Fruit fly (Drosophila melanogaster) whole organism, embryonic: Measurements from ENCODE around the gene CG33947.

ENCODE experiments used
- ATbp ChIP-seq: fragments of 200-800 bp; sonication (Bioruptor generic); optimal IDR thresholded peaks from 2 replicates; lab custom pipeline; 2017; ENCODE audit warnings: missing biosample characterization, mild to moderate bottlenecking, missing genetic modification characterization, missing genetic modification reagents
- Aef1 ChIP-seq: fragments of 200-800 bp; sonication (Bioruptor generic); IDR thresholded peaks from 3 replicates; pipeline ENCODE4 v1.3.6; 2022; ENCODE audit warnings: missing biosample characterization, missing genetic modification characterization
- Atf3 ChIP-seq: fragments of 200-800 bp; sonication (Bioruptor generic); optimal IDR thresholded peaks from 3 replicates; lab custom pipeline; 2016; ENCODE audit warnings: missing biosample characterization, missing genetic modification characterization
- C15 ChIP-seq: fragments of 200-800 bp; sonication (Bioruptor generic); IDR thresholded peaks from 3 replicates; pipeline ENCODE4 v1.3.6; 2022; ENCODE audit warnings: missing biosample characterization, missing genetic modification characterization
- CG10147 ChIP-seq: fragments of 200-800 bp; sonication (Bioruptor generic); optimal IDR thresholded peaks from 2 replicates; lab custom pipeline; 2019; ENCODE audit warnings: missing biosample characterization, mild to moderate bottlenecking, missing genetic modification characterization, moderate library complexity
- CG13123 ChIP-seq: fragments of 200-800 bp; sonication (Bioruptor generic); optimal IDR thresholded peaks from 2 replicates; lab custom pipeline; 2016; ENCODE audit warnings: missing biosample characterization, missing genetic modification characterization
- CG13424 ChIP-seq: fragments of 200-800 bp; sonication (Bioruptor generic); optimal IDR thresholded peaks from 2 replicates; lab custom pipeline; 2019; ENCODE audit warnings: missing biosample characterization, mild to moderate bottlenecking, missing genetic modification characterization, moderate library complexity
- CG13894 ChIP-seq: fragments of 200-800 bp; sonication (Bioruptor generic); optimal IDR thresholded peaks from 3 replicates; lab custom pipeline; 2018; ENCODE audit warnings: missing biosample characterization, mild to moderate bottlenecking, missing genetic modification characterization, moderate library complexity
- CG15514 ChIP-seq: fragments of 200-800 bp; sonication (Bioruptor generic); optimal IDR thresholded peaks from 3 replicates; lab custom pipeline; 2017; ENCODE audit warnings: missing biosample characterization, missing genetic modification characterization, mild to moderate bottlenecking, moderate library complexity, missing genetic modification reagents
- CG15696 ChIP-seq: fragments of 200-800 bp; sonication (Bioruptor generic); optimal IDR thresholded peaks from 2 replicates; lab custom pipeline; 2019; ENCODE audit warnings: missing biosample characterization, mild to moderate bottlenecking, missing genetic modification characterization, moderate library complexity
- CG2116 ChIP-seq: fragments of 200-800 bp; sonication (Bioruptor generic); optimal IDR thresholded peaks from 3 replicates; lab custom pipeline; 2018; ENCODE audit warnings: missing biosample characterization, mild to moderate bottlenecking, missing genetic modification characterization
- CG2120 ChIP-seq: fragments of 200-800 bp; sonication (Bioruptor generic); optimal IDR thresholded peaks from 3 replicates; lab custom pipeline; 2016; ENCODE audit warnings: missing biosample characterization, missing genetic modification characterization
- CG2202 ChIP-seq: fragments of 200-800 bp; sonication (Bioruptor generic); optimal IDR thresholded peaks from 2 replicates; lab custom pipeline; 2018; ENCODE audit warnings: missing biosample characterization, mild to moderate bottlenecking, missing genetic modification characterization
- CG3838 ChIP-seq: fragments of 200-800 bp; sonication (Bioruptor generic); optimal IDR thresholded peaks from 3 replicates; lab custom pipeline; 2016; ENCODE audit warnings: missing biosample characterization, missing genetic modification characterization
- CG43689 ChIP-seq: fragments of 200-800 bp; sonication (Bioruptor generic); IDR thresholded peaks from 2 replicates; pipeline ENCODE4 v1.3.6; 2022; ENCODE audit warnings: missing biosample characterization, missing genetic modification characterization
- CG6791 ChIP-seq: fragments of 200-800 bp; sonication (Bioruptor generic); IDR thresholded peaks from 3 replicates; pipeline ENCODE4 v1.3.6; 2022; ENCODE audit warnings: missing biosample characterization, missing genetic modification characterization; ENCODE audit not compliant: partially characterized antibody
- CG7271 ChIP-seq: fragments of 200-800 bp; sonication (Bioruptor generic); optimal IDR thresholded peaks from 2 replicates; lab custom pipeline; 2018; ENCODE audit warnings: missing biosample characterization, mild to moderate bottlenecking, missing genetic modification characterization, moderate library complexity
- CG7928 ChIP-seq: fragments of 200-800 bp; sonication (Bioruptor generic); optimal IDR thresholded peaks from 2 replicates; lab custom pipeline; 2017; ENCODE audit warnings: missing biosample characterization, mild to moderate bottlenecking, missing genetic modification characterization
- CG9215 ChIP-seq: fragments of 200-800 bp; sonication (Bioruptor generic); IDR thresholded peaks from 2 replicates; pipeline ENCODE4 v1.3.6; 2022; ENCODE audit warnings: missing biosample characterization, missing genetic modification characterization
- CkIIα-i1 ChIP-seq: fragments of 200-800 bp; sonication (Bioruptor generic); IDR thresholded peaks from 2 replicates; pipeline ENCODE4 v1.3.6; 2022; ENCODE audit warnings: missing biosample characterization, missing genetic modification characterization
- CoRest ChIP-seq: fragments of 200-800 bp; sonication (Bioruptor generic); optimal IDR thresholded peaks from 3 replicates; lab custom pipeline; 2018; ENCODE audit warnings: missing biosample characterization, mild to moderate bottlenecking, missing genetic modification characterization, moderate library complexity
- Dad ChIP-seq: fragments of 200-800 bp; sonication (Bioruptor generic); optimal IDR thresholded peaks from 3 replicates; lab custom pipeline; 2016; ENCODE audit warnings: missing biosample characterization, missing genetic modification characterization
- GATAe ChIP-seq: fragments of 200-800 bp; sonication (Bioruptor generic); conservative IDR thresholded peaks from 2 replicates; pipeline ENCODE4 v1.3.6; 2022; ENCODE audit warnings: missing biosample characterization, missing genetic modification characterization
- Hmr ChIP-seq: fragments of 200-800 bp; sonication (Bioruptor generic); optimal IDR thresholded peaks from 3 replicates; lab custom pipeline; 2017; ENCODE audit warnings: mild to moderate bottlenecking, missing biosample characterization, missing genetic modification reagents, missing genetic modification characterization
- Jarid2 ChIP-seq: fragments of 200-800 bp; sonication (Bioruptor generic); optimal IDR thresholded peaks from 3 replicates; lab custom pipeline; 2017; ENCODE audit warnings: mild to moderate bottlenecking, missing biosample characterization, missing genetic modification reagents, missing genetic modification characterization
- Lpt ChIP-seq: fragments of >200 bp; optimal IDR thresholded peaks from 2 replicates; lab custom pipeline; 2018; ENCODE audit warnings: missing biosample characterization, missing genetic modification characterization
- MBD-R2 ChIP-seq: fragments of 200-800 bp; sonication (Bioruptor generic); IDR thresholded peaks from 2 replicates; pipeline ENCODE4 v1.3.6; 2022; ENCODE audit warnings: missing biosample characterization, missing genetic modification characterization
- Neu2 ChIP-seq: fragments of 200-800 bp; sonication (Bioruptor generic); optimal IDR thresholded peaks from 3 replicates; lab custom pipeline; 2016; ENCODE audit warnings: missing biosample characterization, missing genetic modification characterization, borderline replicate concordance
- TFAM ChIP-seq: fragments of 200-800 bp; sonication (Bioruptor generic); optimal IDR thresholded peaks from 2 replicates; lab custom pipeline; 2017; ENCODE audit warnings: missing biosample characterization, missing genetic modification characterization, inconsistent platforms
- ab ChIP-seq: fragments of 200-800 bp; sonication (Bioruptor generic); optimal IDR thresholded peaks from 2 replicates; lab custom pipeline; 2016; ENCODE audit warnings: missing biosample characterization, missing genetic modification characterization
- ara ChIP-seq: fragments of 200-800 bp; sonication (Bioruptor generic); IDR thresholded peaks from 2 replicates; pipeline ENCODE4 v1.3.6; 2022; ENCODE audit warnings: missing biosample characterization, missing genetic modification characterization
- cwo ChIP-seq: fragments of 200-800 bp; sonication (Bioruptor generic); optimal IDR thresholded peaks from 3 replicates; lab custom pipeline; 2017; ENCODE audit warnings: missing biosample characterization, missing genetic modification characterization, mild to moderate bottlenecking, moderate library complexity, missing genetic modification reagents
- da ChIP-seq: fragments of 200-800 bp; sonication (Bioruptor generic); optimal IDR thresholded peaks from 2 replicates; lab custom pipeline; 2016; ENCODE audit warnings: missing biosample characterization, missing genetic modification characterization
- dysf ChIP-seq: fragments of 200-800 bp; sonication (Bioruptor generic); IDR thresholded peaks from 3 replicates; pipeline ENCODE4 v1.3.6; 2022; ENCODE audit warnings: missing biosample characterization, missing genetic modification characterization
- gcm ChIP-seq: fragments of 200-800 bp; sonication (Bioruptor generic); optimal IDR thresholded peaks from 2 replicates; lab custom pipeline; 2019; ENCODE audit warnings: missing biosample characterization, mild to moderate bottlenecking, missing genetic modification characterization, moderate library complexity
- grau ChIP-seq: fragments of 200-800 bp; optimal IDR thresholded peaks from 3 replicates; lab custom pipeline; 2019; ENCODE audit warnings: missing biosample characterization, mild to moderate bottlenecking, missing genetic modification characterization, moderate library complexity
- ind ChIP-seq: fragments of 200-800 bp; sonication (Bioruptor generic); optimal IDR thresholded peaks from 3 replicates; lab custom pipeline; 2016; ENCODE audit warnings: missing biosample characterization, missing genetic modification characterization
- inv ChIP-seq: fragments of 200-800 bp; sonication (Bioruptor generic); IDR thresholded peaks from 2 replicates; pipeline ENCODE4 v1.3.6; 2022; ENCODE audit warnings: missing biosample characterization, missing genetic modification characterization; ENCODE audit not compliant: partially characterized antibody
- knrl ChIP-seq: fragments of 200-800 bp; sonication (Bioruptor generic); IDR thresholded peaks from 3 replicates; pipeline ENCODE4 v1.3.6; 2022; ENCODE audit warnings: missing biosample characterization, missing genetic modification characterization; ENCODE audit not compliant: partially characterized antibody
- lov ChIP-seq, 2 experiments: fragments of 200-800 bp in 1 of 2; fragments of >200 bp in 1 of 2; sonication (Bioruptor generic) in 1 of 2; IDR thresholded peaks in 1 of 2; optimal IDR thresholded peaks in 1 of 2; 2 replicates in 1 of 2; 3 replicates in 1 of 2; pipeline versions ENCODE4 v1.3.6 to Lab custom; 2017 to 2022; ENCODE audit warnings: missing biosample characterization in 1 of 2, missing genetic modification characterization in 1 of 2
- mirr ChIP-seq: fragments of 200-800 bp; sonication (Bioruptor generic); optimal IDR thresholded peaks from 3 replicates; lab custom pipeline; 2018; ENCODE audit warnings: missing biosample characterization, mild to moderate bottlenecking, missing genetic modification characterization
- pho ChIP-seq: fragments of 200-800 bp; sonication (Bioruptor generic); optimal IDR thresholded peaks from 2 replicates; lab custom pipeline; 2016; ENCODE audit warnings: missing biosample characterization, missing genetic modification characterization
- prd ChIP-seq, 3 experiments: fragments of >200 bp in 2 of 3; fragments of 200-800 bp in 1 of 3; sonication (Bioruptor generic) in 1 of 3; optimal IDR thresholded peaks in 2 of 3; IDR thresholded peaks in 1 of 3; 2 replicates in 2 of 3; 3 replicates in 1 of 3; pipeline versions ENCODE4 v1.3.6 to Lab custom; 2017 to 2022; ENCODE audit warnings: missing biosample characterization in 1 of 3, missing genetic modification characterization in 1 of 3
- psq ChIP-seq: fragments of 200-800 bp; sonication (Bioruptor generic); optimal IDR thresholded peaks from 2 replicates; lab custom pipeline; 2017; ENCODE audit warnings: missing biosample characterization, missing genetic modification characterization
- run ChIP-seq: fragments of 200-800 bp; sonication (Bioruptor generic); optimal IDR thresholded peaks from 3 replicates; lab custom pipeline; 2018; ENCODE audit warnings: missing biosample characterization, mild to moderate bottlenecking, missing genetic modification characterization
- stc ChIP-seq: fragments of 200-800 bp; sonication (Bioruptor generic); IDR thresholded peaks from 2 replicates; pipeline ENCODE4 v1.3.6; 2022; ENCODE audit warnings: missing biosample characterization, missing genetic modification characterization
- zen2 ChIP-seq: fragments of 200-800 bp; sonication (Bioruptor generic); IDR thresholded peaks from 3 replicates; pipeline ENCODE4 v1.3.6; 2022; ENCODE audit warnings: missing biosample characterization, missing genetic modification characterization; ENCODE audit not compliant: partially characterized antibody
- zfh1 ChIP-seq: fragments of 200-800 bp; sonication (Bioruptor generic); IDR thresholded peaks from 3 replicates; pipeline ENCODE4 v1.3.6; 2022; ENCODE audit warnings: missing biosample characterization, missing genetic modification characterization

CG33947 gene

DNA sequence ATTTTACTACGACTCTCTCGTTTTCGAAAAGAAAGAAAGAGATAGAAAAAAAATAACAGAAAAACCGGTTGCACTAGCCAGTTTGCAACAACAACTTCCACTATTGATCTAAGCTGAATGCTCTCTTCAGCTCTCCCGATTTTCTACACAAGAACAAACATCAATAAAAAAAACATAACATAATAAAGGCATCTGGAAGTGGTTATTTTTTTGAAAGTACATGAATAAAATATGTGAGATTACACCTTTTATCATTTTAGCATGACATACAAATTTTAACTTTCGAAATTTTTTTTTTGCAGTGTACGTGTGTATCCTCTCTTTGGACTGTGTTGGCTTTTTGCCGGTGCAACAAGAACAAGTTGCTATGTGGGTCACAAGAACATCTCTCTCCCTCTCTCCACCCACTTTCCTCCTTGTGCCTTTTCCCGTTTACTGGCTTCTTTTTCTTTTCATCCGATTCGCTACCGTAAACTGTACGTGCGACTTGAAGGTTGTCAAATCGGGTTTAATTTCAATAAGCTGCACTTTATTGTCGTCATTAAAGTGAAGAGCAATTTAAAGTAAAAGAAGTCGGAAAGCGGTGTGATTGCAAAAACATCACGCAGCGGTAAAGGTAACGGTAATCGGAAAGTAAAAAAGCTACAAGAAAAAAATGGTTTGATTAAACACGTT is 11.6 kb upstream of the CG33947 start (continued):
- TF ChIP-seq C15 (GFP tag; lab: Robert Waterston, UW) (peak; percentile 81), run (tag; lab: Kevin White, UChicago) (peak; percentile 92), CkIIα-i1 (GFP tag; lab: Robert Waterston, UW) (peak; percentile 66; the same call in 1 of the 2 replicates), zfh1 (GFP tag; lab: Robert Waterston, UW) (peak; percentile 98), zen2 (no peak), CG13123 (GFP tag; lab: Kevin White, UChicago) (peak; percentile 92), CG13894 (tag; lab: Kevin White, UChicago) (no peak), Dad (GFP tag; lab: Kevin White, UChicago) (peak; percentile 96), CG13424 (tag; lab: Kevin White, UChicago) (peak; percentile 97), mirr (no peak), CG43689 (peak; percentile 89), ATbp (GFP tag; lab: Kevin White, UChicago) (peak; percentile 95), TFAM (GFP tag; lab: Kevin White, UChicago) (peak; percentile 71), Hmr (GFP tag; lab: Kevin White, UChicago) (peak; percentile 86), MBD-R2 (GFP tag; lab: Robert Waterston, UW) (peak; percentile 76; the same call in 1 of the 2 replicates), CG2116 (GFP tag; lab: Kevin White, UChicago) (peak; percentile 84), Lpt (GFP tag; lab: Kevin White, UChicago) (no peak), pho (GFP tag; lab: Kevin White, UChicago) (peak; percentile 90), CG7928 (GFP tag; lab: Kevin White, UChicago) (peak; percentile 61), CG10147 (GFP tag; lab: Kevin White, UChicago) (peak; percentile 95), cwo (GFP tag; lab: Kevin White, UChicago) (peak; percentile 91), da (GFP tag; lab: Kevin White, UChicago) (peak; percentile 93), Atf3 (GFP tag; lab: Kevin White, UChicago) (peak; percentile 97), CG9215 (GFP tag; lab: Robert Waterston, UW) (peak; percentile 78), CG2202 (tag; lab: Kevin White, UChicago) (peak; percentile 98), ind (peak; percentile 94), psq (peak; percentile 91), Neu2 (GFP tag; lab: Kevin White, UChicago) (peak; percentile 86), Jarid2 (GFP tag; lab: Kevin White, UChicago) (peak; percentile 83), grau (tag; lab: Kevin White, UChicago) (peak; percentile 93), stc (peak; percentile 95), CG15514 (GFP tag; lab: Kevin White, UChicago) (peak; percentile 83), CoRest (tag; lab: Kevin White, UChicago) (peak; percentile 97), CG6791 (GFP tag; lab: Robert Waterston, UW) (no peak), CG2120 (GFP tag; lab: Kevin White, UChicago) (peak; percentile 89), ara (GFP tag; lab: Robert Waterston, UW) (peak; percentile 97), dysf (peak; percentile 97), ab (GFP tag; lab: Kevin White, UChicago) (peak; percentile 86), Aef1 (GFP tag; lab: Robert Waterston, UW) (peak; percentile 94), CG7271 (tag; lab: Kevin White, UChicago) (peak; percentile 89), CG3838 (GFP tag; lab: Kevin White, UChicago) (peak; percentile 92), prd (optimal IDR thresholded peaks at IDR 0.05; lab: Kevin White, UChicago) (no peak), prd (GFP tag; IDR thresholded peaks at IDR 0.05; lab: Robert Waterston, UW) (peak; percentile 98), gcm (peak; percentile 97), knrl (GFP tag; lab: Robert Waterston, UW) (no peak), CG15696 (peak; percentile 93), GATAe (GFP tag; lab: Robert Waterston, UW) (peak; percentile 62), inv (GFP tag; lab: Robert Waterston, UW) (no peak), lov (optimal IDR thresholded peaks at IDR 0.05; lab: Kevin White, UChicago) (no peak), lov (GFP tag; IDR thresholded peaks at IDR 0.05; lab: Robert Waterston, UW) (peak; percentile 97)
